Worm (Caenorhabditis elegans) whole organism, late embryonic: Measurements from ENCODE around the gene F34D6.1.

Experiments used
- C08G9.2 ChIP-seq: sonication (generic microtip); optimal IDR thresholded peaks from 2 replicates; lab custom pipeline; 2016; ENCODE audit warnings: mild to moderate bottlenecking, missing genetic modification characterization, moderate library complexity, missing compliant biosample characterization
- ama-1 ChIP-seq: fragments of 150-350 bp; optimal IDR thresholded peaks from 2 replicates; lab custom pipeline; 2014
- ceh-6 ChIP-seq: fragments of 200-800 bp; sonication (Bioruptor generic); optimal IDR thresholded peaks from 2 replicates; lab custom pipeline; 2018; ENCODE audit warnings: mild to moderate bottlenecking, missing genetic modification characterization, missing compliant biosample characterization
- dmd-4 ChIP-seq: sonication (generic microtip); optimal IDR thresholded peaks from 2 replicates; lab custom pipeline; 2016; ENCODE audit warnings: borderline replicate concordance, missing genetic modification characterization, missing compliant biosample characterization
- dve-1 ChIP-seq: sonication (generic microtip); optimal IDR thresholded peaks from 2 replicates; lab custom pipeline; 2017; ENCODE audit warnings: antibody characterized with exemption, mild to moderate bottlenecking, missing genetic modification characterization, missing compliant biosample characterization
- fax-1 ChIP-seq: sonication (generic microtip); optimal IDR thresholded peaks from 2 replicates; lab custom pipeline; 2016; ENCODE audit warnings: missing genotype, missing genetic modification characterization, missing compliant biosample characterization
- pqm-1 ChIP-seq: sonication (generic microtip); optimal IDR thresholded peaks from 2 replicates; lab custom pipeline; 2016; ENCODE audit warnings: missing genetic modification characterization, missing compliant biosample characterization
- unc-86 ChIP-seq: sonication (generic microtip); optimal IDR thresholded peaks from 2 replicates; lab custom pipeline; 2016; ENCODE audit warnings: missing genetic modification characterization, missing compliant biosample characterization

- TF ChIP-seq fax-1 (tag; lab: Kevin White, UChicago) (no peak), C08G9.2 (no peak), dmd-4 (tag; lab: Kevin White, UChicago) (no peak), ceh-6 (GFP tag; lab: Kevin White, UChicago) (no peak), unc-86 (tag; lab: Kevin White, UChicago) (no peak), pqm-1 (tag; lab: Kevin White, UChicago) (no peak), ama-1 (lab: Kevin White, UChicago) (no peak), dve-1 (tag; lab: Kevin White, UChicago) (no peak)
Measured at ce11 chrII:2710919-2711318, 29.9 kb upstream of the F34D6.1 start, which contains the start of gene T05A8.2.
